Worm (Caenorhabditis elegans) whole organism, L4 larva: Measurements from ENCODE around the gene tmed-10.

Experiments
- nhr-11 ChIP-seq: fragments of 150-350 bp; optimal IDR thresholded peaks from 2 replicates; lab custom pipeline; 2014; ENCODE audit warnings: missing biosample characterization, missing genetic modification characterization
- nhr-6 ChIP-seq: fragments of 150-350 bp; optimal IDR thresholded peaks from 2 replicates; lab custom pipeline; 2014; ENCODE audit warnings: missing biosample characterization, missing genetic modification characterization
- nhr-77 ChIP-seq: fragments of 150-350 bp; optimal IDR thresholded peaks from 2 replicates; lab custom pipeline; 2014; ENCODE audit warnings: missing biosample characterization, missing genetic modification characterization

ce11 chrV:11294393-11294792, 32.4 kb downstream of the tmed-10 start, which contains the start of gene T03F7.6:
- TF ChIP-seq nhr-6 (tag; lab: Kevin White, UChicago) (no peak), nhr-77 (tag; lab: Kevin White, UChicago) (no peak), nhr-11 (tag; lab: Kevin White, UChicago) (no peak)
